Fruit fly (Drosophila melanogaster) S2 (cell line): Measurements from ENCODE around the gene ATPsynbetaL.

Experiments
- CG8478 ChIP-seq: fragments of >200 bp; optimal IDR thresholded peaks from 2 replicates; lab custom pipeline; 2018
- CTCF ChIP-seq, 2 experiments: fragments of >200 bp; optimal IDR thresholded peaks; 2 replicates each; lab custom pipeline; 2018

DNA sequence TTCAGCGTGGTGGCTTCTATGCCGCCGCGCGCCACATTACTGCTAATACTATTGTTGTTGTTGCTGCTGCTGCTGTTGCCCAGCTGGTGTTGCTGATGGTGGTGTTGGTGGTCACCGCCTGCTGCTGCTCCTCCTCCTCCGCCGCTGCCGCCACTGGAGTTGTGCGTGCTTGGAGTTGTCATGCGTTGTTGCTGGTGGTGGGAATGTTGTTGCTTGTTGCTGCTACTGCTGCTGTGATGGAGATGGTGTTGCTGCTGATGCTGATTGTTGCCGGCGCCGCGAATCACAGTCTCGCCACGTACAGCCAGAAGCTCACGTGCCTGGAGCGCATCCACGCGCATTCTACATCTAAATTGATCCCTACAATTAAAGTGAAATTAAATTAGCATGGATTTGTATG, 43.9 kb downstream of the ATPsynbetaL start:
- no peak for TF ChIP-seq CTCF (optimal IDR thresholded peaks at IDR 0.05; lab: Kevin White, UChicago)
- TF ChIP-seq CG8478 (lab: Kevin White, UChicago) = no peak
